Worm (Caenorhabditis elegans) whole organism, L4 larva: ENCODE results near the gene T12G3.2.
A peak's percentile ranks its signal among the peaks of the same experiment; 100 is the strongest.

Experiments
- D1046.2 ChIP-seq: fragments of 200-800 bp; sonication (Bioruptor generic); IDR thresholded peaks from 2 replicates; pipeline ENCODE4 v1.3.6; 2022; ENCODE audit warnings: missing genetic modification characterization, missing compliant biosample characterization
- F26F4.8 ChIP-seq: fragments of 200-800 bp; sonication (Bioruptor generic); conservative IDR thresholded peaks from 2 replicates; pipeline ENCODE4 v1.3.6; 2022; ENCODE audit warnings: missing genetic modification characterization, missing compliant biosample characterization
- F37D6.2 ChIP-seq: sonication (generic microtip); optimal IDR thresholded peaks from 2 replicates; lab custom pipeline; 2016; ENCODE audit warnings: mild to moderate bottlenecking, missing genetic modification characterization, missing compliant biosample characterization
- F44E2.7 ChIP-seq: fragments of 200-800 bp; sonication (Bioruptor generic); IDR thresholded peaks from 2 replicates; pipeline ENCODE4 v2.1.2; 2022; ENCODE audit warnings: missing genetic modification characterization, missing compliant biosample characterization
- F49E8.2 ChIP-seq: sonication (generic microtip); optimal IDR thresholded peaks from 2 replicates; lab custom pipeline; 2016; ENCODE audit warnings: missing compliant biosample characterization, mild to moderate bottlenecking, missing genetic modification characterization, borderline replicate concordance
- T20F7.1 ChIP-seq: fragments of 200-800 bp; sonication (Bioruptor generic); optimal IDR thresholded peaks from 2 replicates; lab custom pipeline; 2018; ENCODE audit warnings: mild to moderate bottlenecking, missing genetic modification characterization, missing compliant biosample characterization
- Y105C5A.15 ChIP-seq: fragments of 200-800 bp; sonication (Bioruptor generic); IDR thresholded peaks from 2 replicates; pipeline ENCODE4 v1.3.6; 2022; ENCODE audit warnings: missing genetic modification characterization, missing compliant biosample characterization
- Y48G9A.11 ChIP-seq: fragments of 200-800 bp; sonication (Bioruptor generic); IDR thresholded peaks from 2 replicates; pipeline ENCODE4 v1.3.6; 2022; ENCODE audit warnings: missing genetic modification reagents, missing genetic modification characterization, missing compliant biosample characterization
- ZK337.2 ChIP-seq: fragments of 200-800 bp; sonication (Bioruptor generic); IDR thresholded peaks from 2 replicates; pipeline ENCODE4 v1.3.6; 2022; ENCODE audit warnings: missing genetic modification reagents, missing genetic modification characterization, missing compliant biosample characterization
- ama-1 ChIP-seq: fragments of 150-350 bp; optimal IDR thresholded peaks from 2 replicates; lab custom pipeline; 2014; ENCODE audit warnings: inconsistent platforms, mixed read lengths
- ceh-20 ChIP-seq: fragments of 200-800 bp; sonication (Bioruptor generic); IDR thresholded peaks from 2 replicates; pipeline ENCODE4 v1.3.6; 2022; ENCODE audit warnings: missing genetic modification reagents, missing genetic modification characterization, missing compliant biosample characterization
- ceh-32 ChIP-seq: sonication (generic microtip); optimal IDR thresholded peaks from 2 replicates; lab custom pipeline; 2016; ENCODE audit warnings: mild to moderate bottlenecking, missing genetic modification characterization, missing compliant biosample characterization; ENCODE audit not compliant: poor library complexity
- ceh-44 ChIP-seq: fragments of 200-800 bp; sonication (Bioruptor generic); IDR thresholded peaks from 2 replicates; pipeline ENCODE4 v1.3.6; 2022; ENCODE audit warnings: missing genetic modification reagents, missing genetic modification characterization, missing compliant biosample characterization
- ceh-82 ChIP-seq: sonication (generic microtip); optimal IDR thresholded peaks from 2 replicates; lab custom pipeline; 2017; ENCODE audit warnings: missing biosample characterization, missing genetic modification characterization
- ces-1 ChIP-seq: fragments of 150-350 bp; sonication (generic microtip); optimal IDR thresholded peaks from 4 replicates; lab custom pipeline; 2014; ENCODE audit warnings: missing biosample characterization, missing genetic modification reagents, missing genetic modification characterization
- cey-2 ChIP-seq: sonication (generic microtip); optimal IDR thresholded peaks from 3 replicates; lab custom pipeline; 2017; ENCODE audit warnings: missing genetic modification characterization, mild to moderate bottlenecking, missing compliant biosample characterization, antibody characterized with exemption, borderline replicate concordance; ENCODE audit not compliant: insufficient read depth
- ctbp-1 ChIP-seq: fragments of 200-800 bp; sonication (Bioruptor generic); IDR thresholded peaks from 2 replicates; pipeline ENCODE4 v1.3.6; 2022; ENCODE audit warnings: missing genetic modification reagents, missing genetic modification characterization, missing compliant biosample characterization
- daf-19 ChIP-seq: fragments of 200-800 bp; sonication (Bioruptor generic); conservative IDR thresholded peaks from 2 replicates; pipeline ENCODE4 v1.3.6; 2022; ENCODE audit warnings: missing genetic modification characterization, missing compliant biosample characterization
- daf-8 ChIP-seq: fragments of 200-800 bp; sonication (Bioruptor generic); IDR thresholded peaks from 2 replicates; pipeline ENCODE4 v1.3.6; 2022; ENCODE audit warnings: missing genetic modification characterization, missing compliant biosample characterization
- dmd-9 ChIP-seq: fragments of 200-800 bp; sonication (Bioruptor generic); IDR thresholded peaks from 2 replicates; pipeline ENCODE4 v1.3.6; 2022; ENCODE audit warnings: missing genetic modification reagents, missing genetic modification characterization, missing compliant biosample characterization
- dpl-1 ChIP-seq: fragments of 150-350 bp; optimal IDR thresholded peaks from 2 replicates; lab custom pipeline; 2014; ENCODE audit warnings: missing biosample characterization, missing genetic modification reagents, missing genetic modification characterization
- egl-27 ChIP-seq: sonication (generic microtip); optimal IDR thresholded peaks from 3 replicates; lab custom pipeline; 2017; ENCODE audit warnings: missing biosample characterization, missing genetic modification reagents, missing genetic modification characterization
- egl-43 ChIP-seq: fragments of 200-800 bp; sonication (Bioruptor generic); IDR thresholded peaks from 2 replicates; pipeline ENCODE4 v1.3.6; 2022; ENCODE audit warnings: missing genetic modification reagents, missing genetic modification characterization, missing compliant biosample characterization
- fkh-10 ChIP-seq: fragments of 150-350 bp; optimal IDR thresholded peaks from 2 replicates; lab custom pipeline; 2014; ENCODE audit warnings: missing biosample characterization, missing genetic modification reagents, missing genetic modification characterization
- gei-8 ChIP-seq: fragments of 200-800 bp; sonication (Bioruptor generic); optimal IDR thresholded peaks from 2 replicates; lab custom pipeline; 2018; ENCODE audit warnings: mild to moderate bottlenecking, missing genetic modification characterization, missing compliant biosample characterization
- hif-1 ChIP-seq, 2 experiments: sonication (generic microtip); optimal IDR thresholded peaks; 2 replicates each; lab custom pipeline; 2016 to 2017; ENCODE audit warnings: missing compliant biosample characterization in 2 of 2, missing genetic modification characterization in 2 of 2, missing genetic modification reagents in 2 of 2, missing genotype in 2 of 2, mild to moderate bottlenecking in 1 of 2
- hlh-11 ChIP-seq: fragments of 200-800 bp; sonication (Bioruptor generic); optimal IDR thresholded peaks from 2 replicates; lab custom pipeline; 2018; ENCODE audit warnings: mild to moderate bottlenecking, missing genetic modification characterization, missing compliant biosample characterization
- jun-1 ChIP-seq: fragments of 150-350 bp; optimal IDR thresholded peaks from 2 replicates; lab custom pipeline; 2014; ENCODE audit warnings: missing biosample characterization, missing genetic modification reagents, missing genetic modification characterization
- lin-38 ChIP-seq: fragments of 200-800 bp; sonication (Bioruptor generic); IDR thresholded peaks from 2 replicates; pipeline ENCODE4 v1.3.6; 2022; ENCODE audit warnings: missing genetic modification reagents, missing genetic modification characterization, missing compliant biosample characterization
- lir-3 ChIP-seq: sonication (generic microtip); optimal IDR thresholded peaks from 2 replicates; lab custom pipeline; 2016; ENCODE audit warnings: mild to moderate bottlenecking, missing genetic modification characterization, missing compliant biosample characterization
- mdt-29 ChIP-seq: fragments of 200-800 bp; sonication (Bioruptor generic); IDR thresholded peaks from 2 replicates; pipeline ENCODE4 v1.3.6; 2022; ENCODE audit warnings: missing genetic modification reagents, missing genetic modification characterization, missing compliant biosample characterization
- mxl-3 ChIP-seq: fragments of 200-800 bp; sonication (Bioruptor generic); optimal IDR thresholded peaks from 2 replicates; lab custom pipeline; 2018; ENCODE audit warnings: mild to moderate bottlenecking, missing genetic modification characterization, missing compliant biosample characterization
- nhr-102 ChIP-seq: sonication (generic microtip); optimal IDR thresholded peaks from 2 replicates; lab custom pipeline; 2016; ENCODE audit warnings: mild to moderate bottlenecking, missing genetic modification characterization, moderate library complexity, missing compliant biosample characterization
- nhr-11 ChIP-seq: fragments of 150-350 bp; optimal IDR thresholded peaks from 2 replicates; lab custom pipeline; 2014; ENCODE audit warnings: missing biosample characterization, missing genetic modification characterization
- nhr-237 ChIP-seq: sonication (generic microtip); optimal IDR thresholded peaks from 2 replicates; lab custom pipeline; 2017; ENCODE audit warnings: missing biosample characterization, missing genetic modification characterization
- nhr-28 ChIP-seq: fragments of 150-350 bp; optimal IDR thresholded peaks from 2 replicates; lab custom pipeline; 2014; ENCODE audit warnings: missing biosample characterization, missing genetic modification characterization
- nhr-41 ChIP-seq: fragments of 200-800 bp; sonication (Bioruptor generic); IDR thresholded peaks from 2 replicates; pipeline ENCODE4 v1.3.6; 2022; ENCODE audit warnings: missing genetic modification reagents, missing genetic modification characterization, missing compliant biosample characterization
- nhr-42 ChIP-seq: fragments of 200-800 bp; sonication (Bioruptor generic); IDR thresholded peaks from 2 replicates; pipeline ENCODE4 v1.3.6; 2022; ENCODE audit warnings: missing genetic modification characterization, missing compliant biosample characterization
- nhr-76 ChIP-seq: fragments of 150-350 bp; optimal IDR thresholded peaks from 2 replicates; lab custom pipeline; 2014; ENCODE audit warnings: missing biosample characterization, missing genetic modification characterization
- php-3 ChIP-seq: fragments of 200-800 bp; sonication (Bioruptor generic); IDR thresholded peaks from 2 replicates; pipeline ENCODE4 v1.3.6; 2022; ENCODE audit warnings: missing genetic modification reagents, missing genetic modification characterization, missing compliant biosample characterization
- pqm-1 ChIP-seq: sonication (generic microtip); optimal IDR thresholded peaks from 2 replicates; lab custom pipeline; 2017; ENCODE audit warnings: missing biosample characterization, missing genetic modification characterization
- spr-1 ChIP-seq: sonication (generic microtip); optimal IDR thresholded peaks from 2 replicates; lab custom pipeline; 2016; ENCODE audit warnings: mild to moderate bottlenecking, missing genetic modification characterization, missing compliant biosample characterization
- spr-3 ChIP-seq: fragments of 200-800 bp; sonication (Bioruptor generic); optimal IDR thresholded peaks from 2 replicates; lab custom pipeline; 2018; ENCODE audit warnings: mild to moderate bottlenecking, missing genetic modification characterization, missing compliant biosample characterization
- unc-39 ChIP-seq: sonication (generic microtip); optimal IDR thresholded peaks from 2 replicates; lab custom pipeline; 2017; ENCODE audit warnings: missing biosample characterization, missing genetic modification characterization
- vab-7 ChIP-seq: fragments of 200-800 bp; sonication (Bioruptor generic); IDR thresholded peaks from 2 replicates; pipeline ENCODE4 v1.3.6; 2022; ENCODE audit warnings: missing genetic modification reagents, missing genetic modification characterization, missing compliant biosample characterization
- zfp-3 ChIP-seq: fragments of 200-800 bp; sonication (Bioruptor generic); conservative IDR thresholded peaks from 2 replicates; pipeline ENCODE4 v1.3.6; 2022; ENCODE audit warnings: missing genetic modification reagents, missing genetic modification characterization, missing compliant biosample characterization
- zip-11 ChIP-seq: fragments of 200-800 bp; sonication (Bioruptor generic); IDR thresholded peaks from 2 replicates; pipeline ENCODE4 v1.3.6; 2022; ENCODE audit warnings: missing genetic modification characterization, missing compliant biosample characterization
- zip-2 ChIP-seq: fragments of 150-350 bp; optimal IDR thresholded peaks from 2 replicates; lab custom pipeline; 2014; ENCODE audit warnings: missing biosample characterization, missing genetic modification characterization
- ztf-11 ChIP-seq: fragments of 150-350 bp; optimal IDR thresholded peaks from 2 replicates; lab custom pipeline; 2014; ENCODE audit warnings: missing biosample characterization, missing genetic modification characterization

T12G3.2 gene

DNA sequence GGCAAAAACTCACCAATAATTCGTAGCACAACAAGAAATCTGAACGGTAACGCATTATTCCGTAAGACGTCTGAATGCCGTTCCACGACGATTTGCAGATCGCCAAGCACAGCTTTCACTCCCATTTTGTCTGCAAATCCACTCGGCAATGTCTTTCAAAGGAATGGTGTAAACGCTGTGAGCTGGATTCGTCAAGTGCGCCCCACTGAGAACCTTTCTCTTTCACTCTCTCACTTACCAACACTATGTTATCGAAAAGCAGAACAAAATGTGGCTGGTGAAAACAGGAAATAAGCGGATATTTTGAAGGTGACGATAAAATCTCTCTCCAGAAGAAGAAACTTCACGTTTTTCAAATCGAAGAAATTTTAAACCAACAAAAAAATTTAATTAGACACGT is 42.1 kb upstream of the T12G3.2 start (continued):
- TF ChIP-seq jun-1 (tag; lab: Kevin White, UChicago) = no peak
- TF ChIP-seq dmd-9 (GFP tag; lab: Robert Waterston, UW) = no peak
- TF ChIP-seq ces-1 (GFP tag; lab: Kevin White, UChicago) = no peak
- peak; percentile 26 for TF ChIP-seq hlh-11 (tag; lab: Kevin White, UChicago)

DNA sequence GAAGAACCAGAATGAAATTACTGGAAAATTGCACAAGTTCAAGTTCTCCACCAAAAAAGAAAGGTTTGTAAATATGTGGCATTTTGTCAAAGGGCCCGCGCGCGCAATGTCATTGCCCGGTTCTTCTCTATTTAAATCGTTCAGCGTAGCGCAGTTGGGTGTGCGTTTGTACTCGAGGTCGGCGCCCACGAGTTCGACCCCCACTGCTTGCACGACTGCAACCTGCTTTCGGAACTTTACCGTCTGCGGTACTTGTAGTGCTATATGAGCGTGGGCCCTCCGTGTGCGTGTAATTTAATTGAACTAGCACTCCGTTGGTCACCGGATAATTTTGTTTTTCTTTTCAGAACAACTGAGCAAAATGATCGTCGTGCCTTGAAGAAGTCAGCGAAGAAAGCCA is 39.7 kb upstream of the T12G3.2 start:
- TF ChIP-seq gei-8 (peak; percentile 88), ctbp-1 (GFP tag; lab: Robert Waterston, UW) (peak; percentile 92), daf-8 (peak; percentile 47; the same call in 1 of the 2 replicates), hlh-11 (tag; lab: Kevin White, UChicago) (peak; percentile 70), mxl-3 (peak; percentile 84), zip-11 (GFP tag; lab: Robert Waterston, UW) (peak; percentile 67; the same call in 1 of the 2 replicates), ceh-82 (tag; lab: Kevin White, UChicago) (no peak), F44E2.7 (peak; percentile 94), ceh-44 (GFP tag; lab: Robert Waterston, UW) (peak; percentile 59; the same call in 1 of the 2 replicates), egl-27 (no peak), ztf-11 (tag; lab: Kevin White, UChicago) (no peak), nhr-41 (GFP tag; lab: Robert Waterston, UW) (0 out of 2 replicates have a peak, but pooled peaks have one; percentile 29), nhr-237 (tag; lab: Kevin White, UChicago) (peak; percentile 17), F26F4.8 (peak; percentile 89), nhr-102 (peak; percentile 84), pqm-1 (tag; lab: Kevin White, UChicago) (peak; percentile 14), nhr-76 (tag; lab: Kevin White, UChicago) (no peak), Y105C5A.15 (peak; percentile 94), php-3 (peak; percentile 75), zip-2 (peak; percentile 70), ceh-20 (peak; percentile 86), Y48G9A.11 (GFP tag; lab: Robert Waterston, UW) (peak; percentile 86), nhr-28 (tag; lab: Kevin White, UChicago) (no peak), zfp-3 (peak; percentile 79; the same call in 1 of the 2 replicates), lir-3 (tag; lab: Kevin White, UChicago) (peak; percentile 71), T20F7.1 (GFP tag; lab: Kevin White, UChicago) (no peak), F49E8.2 (peak; percentile 76), nhr-42 (peak; percentile 76; the same call in 1 of the 2 replicates), D1046.2 (peak; percentile 92), hif-1 (tag; optimal IDR thresholded peaks at IDR 0.05; lab: Kevin White, UChicago) (peak in 1 of 2 experiments; percentile 47), egl-43 (GFP tag; lab: Robert Waterston, UW) (peak; percentile 98), fkh-10 (no peak), lin-38 (GFP tag; lab: Robert Waterston, UW) (peak; percentile 88), daf-19 (GFP tag; lab: Robert Waterston, UW) (peak; percentile 55; the same call in 1 of the 2 replicates), F37D6.2 (tag; lab: Kevin White, UChicago) (peak; percentile 61), ceh-32 (no peak), spr-3 (peak; percentile 79), ZK337.2 (peak; percentile 86), mdt-29 (GFP tag; lab: Robert Waterston, UW) (peak; percentile 18; the same call in 1 of the 2 replicates), dmd-9 (GFP tag; lab: Robert Waterston, UW) (peak; percentile 68; the same call in 1 of the 2 replicates), unc-39 (no peak), ama-1 (lab: Kevin White, UChicago) (no peak), nhr-11 (tag; lab: Kevin White, UChicago) (no peak), cey-2 (tag; lab: Kevin White, UChicago) (no peak), vab-7 (GFP tag; lab: Robert Waterston, UW) (peak; percentile 95), dpl-1 (GFP tag; lab: Kevin White, UChicago) (peak; percentile 48), spr-1 (peak; percentile 73)
